Fruit fly (Drosophila melanogaster): Measurements from ENCODE around the gene FASN1.

DNA sequence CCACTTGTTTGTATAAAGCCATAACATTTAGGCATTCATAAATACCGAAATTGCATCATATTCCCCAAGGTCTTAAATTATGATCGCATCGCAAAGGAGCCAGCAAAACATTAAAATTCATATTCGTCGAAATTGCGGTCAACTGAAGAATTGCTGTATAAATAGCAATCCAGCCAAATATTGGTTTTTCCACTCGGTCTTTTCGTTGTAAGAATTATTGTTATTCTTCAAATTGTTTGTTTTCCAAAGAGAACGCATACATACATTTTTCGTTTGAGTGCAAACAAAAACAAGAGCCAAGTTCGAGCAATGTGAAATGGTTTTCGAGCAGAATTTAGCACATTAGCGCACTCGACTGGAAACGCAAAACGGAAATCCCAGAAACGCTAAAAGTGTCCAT lies 58.5 kb downstream of the FASN1 start:
- TF ChIP-seq CG9705 (GFP tag; optimal IDR thresholded peaks at IDR 0.05) (no peak), Hr78 (GFP tag; optimal IDR thresholded peaks at IDR 0.05) (no peak), psq (GFP tag; optimal IDR thresholded peaks at IDR 0.05) (no peak), N (GFP tag; optimal IDR thresholded peaks at IDR 0.05) (no peak), OdsH (GFP tag; optimal IDR thresholded peaks at IDR 0.05) (no peak), brk (GFP tag; optimal IDR thresholded peaks at IDR 0.05) (no peak), CG32264 (GFP tag; optimal IDR thresholded peaks at IDR 0.05) (no peak)
